Worm (Caenorhabditis elegans): ENCODE measurements around the gene ttr-26.

The ttr-26 gene

DNA sequence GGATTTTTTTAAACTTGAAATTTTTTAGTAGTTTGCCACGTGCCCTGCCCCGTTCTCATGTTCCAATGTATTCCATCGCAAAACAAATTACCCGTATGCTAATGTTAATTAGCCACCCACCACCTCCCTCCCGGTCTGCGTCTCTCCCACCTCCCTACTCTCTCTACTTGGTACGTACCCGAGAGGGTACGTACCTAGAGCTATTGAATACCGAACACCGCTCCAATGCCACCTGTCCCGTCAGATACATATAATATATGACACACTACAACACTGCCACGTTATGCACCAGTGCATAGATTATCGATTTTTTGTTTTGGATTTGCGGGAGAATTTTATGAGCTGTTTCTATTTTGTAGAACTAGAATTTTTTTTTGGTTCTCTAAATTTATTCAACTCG, 29.5 kb upstream of the ttr-26 start:
- TF ChIP-seq aha-1 (tag) = peak; percentile 71
- no peak for TF ChIP-seq nhr-76 (tag; optimal IDR thresholded peaks at IDR 0.05)
- no peak for TF ChIP-seq Y75B8A.6 (GFP tag; IDR thresholded peaks at IDR 0.05)

DNA sequence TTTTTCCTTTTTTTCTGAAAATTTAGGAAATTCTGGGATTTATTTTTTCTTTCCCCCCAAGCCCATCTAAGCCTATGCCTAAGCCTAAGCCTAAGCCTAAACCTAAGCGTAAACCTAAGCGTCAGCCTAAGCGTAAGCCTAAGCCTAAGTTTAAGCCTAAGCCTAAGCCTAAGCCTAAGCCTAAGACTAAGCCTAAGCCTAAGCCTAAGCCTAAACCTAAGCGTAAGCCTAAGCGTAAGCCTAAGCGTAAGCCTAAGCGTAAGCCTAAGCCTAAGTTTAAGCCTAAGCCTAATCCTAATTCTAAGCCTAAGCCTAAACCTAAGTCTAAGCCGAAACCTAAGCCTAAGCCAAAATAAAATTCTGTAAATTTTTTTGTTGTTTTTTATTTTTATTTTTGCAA, 27.8 kb upstream of the ttr-26 start:
- TF ChIP-seq ctbp-1 (GFP tag; IDR thresholded peaks at IDR 0.05) (no peak), skn-1 (tag; optimal IDR thresholded peaks at IDR 0.05) (no peak), unc-39 (tag; optimal IDR thresholded peaks at IDR 0.05) (no peak), dmd-8 (GFP tag; IDR thresholded peaks at IDR 0.05) (no peak), daf-16 (GFP tag; optimal IDR thresholded peaks at IDR 0.05) (no peak), daf-16 (tag; optimal IDR thresholded peaks at IDR 0.05) (no peak)

DNA sequence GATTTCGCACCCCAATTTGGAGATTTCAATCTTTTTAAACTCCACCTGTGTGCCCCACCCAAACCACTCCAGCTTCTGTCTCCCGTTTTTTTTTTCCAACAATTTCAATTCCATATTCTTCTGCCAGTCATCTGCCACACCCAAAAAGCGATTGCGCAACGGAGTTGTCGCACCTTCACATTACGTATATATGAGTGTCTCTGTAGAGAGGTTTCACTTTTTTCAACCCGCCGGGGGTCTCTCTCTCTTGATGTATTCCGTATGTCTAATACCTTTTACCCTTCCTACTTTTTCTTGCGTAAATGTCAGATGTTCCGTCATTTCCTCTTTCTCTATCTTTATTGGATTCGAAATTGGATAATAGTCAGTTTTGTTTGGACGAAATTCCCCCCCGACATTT, 26.9 kb upstream of the ttr-26 start:
- TF ChIP-seq unc-62 (GFP tag; optimal IDR thresholded peaks at IDR 0.05 in 1 of 2) = peak in 1 of 2 experiments; percentile 87
- no peak for TF ChIP-seq unc-62 (tag; optimal IDR thresholded peaks at IDR 0.05)
- no peak for TF ChIP-seq tag-97 (GFP tag; IDR thresholded peaks at IDR 0.05)
- TF ChIP-seq jun-1 (tag; optimal IDR thresholded peaks at IDR 0.05) = no peak

DNA sequence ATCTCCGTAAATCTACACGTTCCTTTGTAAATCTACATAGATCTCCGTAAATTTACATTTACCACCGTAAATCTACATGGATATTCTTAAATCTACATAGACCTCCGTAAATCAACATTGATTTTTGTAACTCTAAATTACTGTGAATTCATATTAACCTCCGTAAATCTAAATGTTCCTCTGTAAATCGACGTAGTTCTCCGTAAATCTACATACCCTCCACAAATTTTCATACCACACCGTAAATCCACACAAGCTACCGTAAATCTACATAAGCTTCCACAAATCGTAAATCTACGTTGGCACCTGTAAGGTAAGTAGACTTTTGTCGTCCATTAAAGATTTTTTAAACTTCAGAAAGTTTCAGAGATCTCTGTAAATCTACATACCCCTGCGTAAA, 25.0 kb upstream of the ttr-26 start:
- no peak for TF ChIP-seq mxl-2 (GFP tag; conservative IDR thresholded peaks at IDR 0.05)
- peak in 1 of 2 experiments; percentile 97 for TF ChIP-seq unc-62 (GFP tag; optimal IDR thresholded peaks at IDR 0.05 in 1 of 2)
- no peak for TF ChIP-seq unc-62 (tag; optimal IDR thresholded peaks at IDR 0.05)

DNA sequence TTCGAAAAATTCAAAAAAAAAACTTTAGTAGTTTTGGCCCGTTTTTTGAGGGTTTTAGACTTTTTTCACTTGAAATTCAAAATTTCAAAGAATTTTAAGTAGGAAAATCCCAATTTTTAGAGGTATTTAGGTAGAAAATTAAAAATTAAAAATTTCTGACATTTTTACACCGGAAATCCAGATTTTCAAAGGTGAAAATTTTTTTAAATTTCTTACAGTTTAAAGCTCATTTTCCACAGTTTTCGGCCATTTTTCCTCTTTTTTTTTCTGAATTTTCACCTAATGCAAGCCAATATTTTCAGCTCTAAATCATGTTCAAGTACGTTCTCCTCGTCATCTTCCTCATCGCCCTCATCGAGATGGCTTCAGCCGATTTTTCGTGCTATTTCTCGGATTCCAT, 22.3 kb upstream of the ttr-26 start, which contains the start of gene txt-14:
Gene txt-14 (plus strand): TSS at position 301 of the 400 bp plus-strand sequence.
- TF ChIP-seq nhr-76 (tag; optimal IDR thresholded peaks at IDR 0.05) (no peak), madf-9 (GFP tag; conservative IDR thresholded peaks at IDR 0.05) (no peak), ZK337.2 (GFP tag; IDR thresholded peaks at IDR 0.05) (no peak), pha-4 (GFP tag; IDR thresholded peaks at IDR 0.05) (no peak), pha-4 (tag; optimal IDR thresholded peaks at IDR 0.05) (no peak), nhr-111 (GFP tag; optimal IDR thresholded peaks at IDR 0.05) (no peak)

DNA sequence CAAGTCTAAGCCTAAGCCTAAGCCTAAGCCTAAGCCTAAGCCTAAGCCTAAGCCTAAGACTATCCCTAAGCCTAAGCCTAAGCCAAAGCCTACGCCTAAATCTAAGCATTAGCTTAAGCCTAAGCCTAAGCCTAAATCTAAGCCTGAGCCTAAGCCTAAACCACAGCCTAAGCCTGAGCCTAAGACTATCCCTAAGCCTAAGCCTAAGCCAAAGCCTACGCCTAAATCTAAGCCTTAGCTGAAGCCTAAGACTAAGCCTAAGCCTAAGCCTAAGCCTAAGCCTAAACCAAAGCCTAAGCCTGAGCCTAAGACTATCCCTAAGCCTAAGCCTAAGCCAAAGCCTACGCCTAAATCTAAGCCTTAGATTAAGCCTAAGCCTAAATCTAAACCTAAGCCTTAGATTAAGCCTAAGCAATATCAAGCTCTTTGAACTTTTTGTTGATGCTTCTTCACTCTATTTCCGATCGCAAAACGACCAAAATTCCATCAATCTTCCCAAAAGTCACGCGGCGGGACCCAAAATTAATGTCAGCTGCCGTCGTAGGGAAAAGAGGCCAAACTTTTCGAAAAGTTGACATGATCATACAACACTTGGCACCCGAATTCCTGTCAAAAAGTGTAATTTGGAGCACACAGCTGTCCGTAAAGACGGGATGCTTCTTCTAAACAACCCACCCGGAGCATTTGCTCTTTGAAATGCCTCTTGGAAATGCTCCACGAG, 21.5 kb upstream of the ttr-26 start:
- TF ChIP-seq hlh-30 (tag; optimal IDR thresholded peaks at IDR 0.05; ENCODE audit: insufficient read depth) (peak; percentile 19), dpl-1 (GFP tag; optimal IDR thresholded peaks at IDR 0.05) (no peak), unc-62 (GFP tag; optimal IDR thresholded peaks at IDR 0.05 in 1 of 2) (peak in 1 of 2 experiments; percentile 72), unc-62 (tag; optimal IDR thresholded peaks at IDR 0.05) (no peak), ceh-20 (GFP tag; IDR thresholded peaks at IDR 0.05) (0 out of 2 replicates have a peak, but pooled peaks have one; percentile 13), nhr-77 (tag; optimal IDR thresholded peaks at IDR 0.05) (no peak), lin-38 (GFP tag; IDR thresholded peaks at IDR 0.05) (no peak), nhr-11 (tag; optimal IDR thresholded peaks at IDR 0.05) (peak; percentile 59), skn-1 (tag; optimal IDR thresholded peaks at IDR 0.05) (no peak), daf-16 (GFP tag; optimal IDR thresholded peaks at IDR 0.05) (peak in 1 of 2 experiments; percentile 48), daf-16 (tag; optimal IDR thresholded peaks at IDR 0.05) (no peak), F44E2.7 (GFP tag; IDR thresholded peaks at IDR 0.05) (no peak), unc-130 (GFP tag; optimal IDR thresholded peaks at IDR 0.05) (no peak)

DNA sequence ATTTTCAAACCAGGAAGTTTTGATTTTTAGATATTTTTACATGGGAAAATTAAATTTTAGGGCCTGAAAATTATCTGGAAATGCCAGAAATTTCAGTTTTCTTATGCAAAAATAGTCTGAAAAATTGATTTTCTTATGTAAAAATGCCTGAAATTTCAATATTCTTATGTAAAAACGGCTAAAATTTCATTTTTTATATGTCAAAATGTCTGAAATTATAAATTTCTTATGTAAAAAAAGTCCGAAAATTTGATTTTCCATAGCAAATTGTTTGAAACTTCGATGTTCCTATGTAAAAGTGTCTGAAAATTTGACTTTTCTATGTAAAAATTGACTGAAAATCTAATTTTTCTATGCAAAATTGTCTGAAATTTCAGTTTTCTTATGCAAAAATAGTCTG, 19.6 kb upstream of the ttr-26 start, which contains the start of gene Y51A2D.13:
Gene Y51A2D.13 (minus strand): TSS at position 101 of the 400 bp plus-strand sequence.
- TF ChIP-seq ztf-11 (tag; optimal IDR thresholded peaks at IDR 0.05) (no peak), zfp-2 (tag; optimal IDR thresholded peaks at IDR 0.05) (no peak), gei-8 (GFP tag; optimal IDR thresholded peaks at IDR 0.05) (no peak), mxl-2 (GFP tag; conservative IDR thresholded peaks at IDR 0.05) (no peak)
